Fruit fly (Drosophila melanogaster) ovary, adult (tissue): ENCODE data around the gene InR.
A peak's percentile ranks its signal among the peaks of the same experiment; 100 is the strongest.

ENCODE experiments used
- CG17801 ChIP-seq: fragments of 200-800 bp; optimal IDR thresholded peaks from 2 replicates; lab custom pipeline; 2019; ENCODE audit warnings: missing biosample characterization, mild to moderate bottlenecking, missing genetic modification characterization, moderate library complexity; ENCODE audit not compliant: partially characterized antibody

InR gene

dm6 chr3R:21624352-21624954 is 5.3 kb upstream of the InR start:
- no peak for TF ChIP-seq CG17801

dm6 chr3R:21621448-21621847 is 2.3 kb upstream of the InR start:
- no peak for TF ChIP-seq CG17801

- no peak for TF ChIP-seq CG17801
Measured at dm6 chr3R:21619745-21620144, 624 bp upstream of the InR start.

DNA sequence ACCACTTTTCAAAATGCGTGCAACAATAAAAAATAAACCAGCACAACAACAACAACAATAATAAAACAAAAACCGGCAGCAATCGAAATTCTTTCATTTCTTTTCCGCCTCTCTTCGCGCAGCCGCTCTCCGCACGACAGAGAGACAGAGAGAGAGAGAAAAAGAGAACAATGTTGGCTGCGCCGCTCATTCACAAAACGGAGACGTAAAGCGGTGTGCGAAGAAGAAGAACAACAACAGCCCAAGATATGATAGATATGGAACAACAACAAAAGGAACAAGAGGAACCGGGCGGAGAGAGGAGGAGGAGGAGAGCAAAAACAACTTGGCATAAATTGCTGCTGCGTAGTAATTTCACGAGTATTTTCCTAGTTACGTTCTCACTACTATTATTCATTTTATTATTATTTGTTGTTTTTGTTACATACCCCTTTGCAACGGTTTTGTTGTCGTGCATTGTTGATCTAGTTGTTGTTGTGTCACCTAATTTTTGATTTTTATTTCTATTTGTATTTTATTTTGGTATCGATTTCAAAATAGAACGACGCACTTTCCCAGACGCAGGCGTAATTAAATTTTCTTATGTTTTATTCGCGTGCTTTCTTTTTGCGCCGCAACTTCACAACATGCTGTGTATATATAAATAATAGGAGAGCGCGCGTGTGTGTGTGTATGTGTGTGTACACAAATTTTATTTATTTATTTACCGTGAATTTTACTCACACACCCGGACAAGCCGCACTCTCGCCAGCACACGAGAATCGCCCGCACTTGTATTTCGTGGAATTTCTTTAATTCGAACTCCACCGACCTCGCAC is 613 bp downstream of the InR start:
- TF ChIP-seq CG17801 = peak; percentile 31

DNA sequence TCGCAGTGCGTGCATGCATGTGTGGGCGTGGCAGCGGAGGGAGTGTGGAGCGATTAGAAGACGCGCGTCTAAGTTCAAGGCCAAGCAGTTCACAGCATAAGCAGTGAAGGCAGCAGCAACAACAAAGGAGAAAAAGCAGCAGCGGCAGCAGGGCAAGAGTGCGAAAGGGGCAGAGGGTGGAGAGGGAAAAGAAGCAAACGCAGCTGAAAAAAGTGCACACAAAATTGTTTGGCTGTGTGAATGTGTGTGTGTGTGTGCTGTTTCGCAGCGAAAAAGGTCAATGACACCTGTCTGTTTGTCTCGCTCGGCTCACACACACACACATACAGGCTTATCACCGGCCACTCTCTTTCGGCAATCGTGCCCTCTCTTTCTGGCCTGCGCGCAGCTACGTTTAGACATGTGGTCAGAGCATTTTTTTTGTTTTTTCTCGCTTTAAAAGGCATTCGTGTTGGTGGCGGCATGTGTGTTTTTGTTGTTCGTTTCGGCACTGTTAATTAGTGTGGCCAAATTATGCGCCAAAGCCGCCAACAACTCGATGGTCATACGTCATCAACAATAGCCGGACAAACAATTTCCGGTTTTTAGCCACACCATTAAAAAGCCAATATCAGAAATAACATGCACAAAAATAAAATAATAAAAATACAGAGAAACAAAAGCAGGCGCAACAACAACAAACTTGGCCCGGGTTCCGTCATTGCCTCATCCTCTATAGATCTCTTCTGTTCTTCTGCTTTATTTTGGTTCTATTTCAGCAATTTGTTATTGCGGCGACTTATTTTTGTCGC is 2.9 kb downstream of the InR start:
- peak; percentile 33 for TF ChIP-seq CG17801

DNA sequence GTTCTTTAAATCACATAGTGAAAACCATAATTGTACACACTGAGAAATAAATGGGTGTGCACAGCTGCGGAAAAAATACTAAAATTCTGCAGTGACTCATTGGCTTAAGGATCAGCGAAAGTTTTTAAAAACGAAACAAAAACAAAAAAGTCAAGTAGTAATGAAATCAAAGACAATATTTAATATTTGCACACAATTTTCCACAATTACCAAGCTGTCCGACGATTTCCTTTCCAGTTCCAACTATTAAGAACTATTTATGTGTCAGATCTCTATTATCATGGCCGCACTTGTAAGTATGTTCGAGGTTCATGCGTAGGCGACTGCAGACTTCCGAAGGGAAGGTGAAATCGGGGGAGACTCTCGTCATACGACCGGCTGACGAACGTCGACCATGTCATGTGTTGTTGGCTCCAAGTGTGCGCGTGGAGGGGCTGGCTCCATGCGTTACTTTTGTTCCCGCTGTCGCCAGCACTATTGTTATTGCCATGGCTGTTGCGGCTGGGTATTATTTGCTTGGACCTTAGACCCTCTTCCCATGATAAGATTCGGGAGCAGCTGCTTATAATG is 4.2 kb downstream of the InR start:
- no peak for TF ChIP-seq CG17801

dm6 chr3R:21613322-21613807 is 5.8 kb downstream of the InR start:
- TF ChIP-seq CG17801 = peak; percentile 80

- TF ChIP-seq CG17801 = no peak
Measured at dm6 chr3R:21612902-21613301, 6.2 kb downstream of the InR start.

DNA sequence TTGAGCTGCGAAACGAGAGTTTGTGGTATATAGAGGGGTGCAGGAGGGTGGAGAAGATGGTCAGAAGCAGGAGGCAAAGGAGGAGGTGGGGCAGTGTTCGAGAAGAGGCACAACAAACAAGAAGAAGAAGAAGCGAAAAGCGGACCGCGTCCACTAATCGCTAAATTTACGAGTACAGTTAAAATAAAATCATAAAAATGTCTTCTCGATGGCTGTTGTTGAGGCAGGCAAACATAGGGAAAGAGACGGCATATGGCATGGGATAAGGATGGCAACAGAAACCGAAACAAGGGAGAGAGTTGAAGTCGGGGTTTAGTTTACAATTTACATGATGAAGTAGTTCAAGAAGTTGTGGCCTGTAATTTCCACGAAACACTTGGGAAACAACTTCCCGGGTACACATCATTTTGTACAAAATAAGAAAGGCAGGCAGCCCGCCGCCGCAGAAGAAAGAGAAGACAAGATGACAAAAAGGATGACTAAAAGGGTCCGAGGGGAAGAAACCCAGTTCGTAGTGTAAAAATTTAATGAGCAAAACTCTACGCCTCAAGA is 7.4 kb downstream of the InR start:
- TF ChIP-seq CG17801 = no peak

DNA sequence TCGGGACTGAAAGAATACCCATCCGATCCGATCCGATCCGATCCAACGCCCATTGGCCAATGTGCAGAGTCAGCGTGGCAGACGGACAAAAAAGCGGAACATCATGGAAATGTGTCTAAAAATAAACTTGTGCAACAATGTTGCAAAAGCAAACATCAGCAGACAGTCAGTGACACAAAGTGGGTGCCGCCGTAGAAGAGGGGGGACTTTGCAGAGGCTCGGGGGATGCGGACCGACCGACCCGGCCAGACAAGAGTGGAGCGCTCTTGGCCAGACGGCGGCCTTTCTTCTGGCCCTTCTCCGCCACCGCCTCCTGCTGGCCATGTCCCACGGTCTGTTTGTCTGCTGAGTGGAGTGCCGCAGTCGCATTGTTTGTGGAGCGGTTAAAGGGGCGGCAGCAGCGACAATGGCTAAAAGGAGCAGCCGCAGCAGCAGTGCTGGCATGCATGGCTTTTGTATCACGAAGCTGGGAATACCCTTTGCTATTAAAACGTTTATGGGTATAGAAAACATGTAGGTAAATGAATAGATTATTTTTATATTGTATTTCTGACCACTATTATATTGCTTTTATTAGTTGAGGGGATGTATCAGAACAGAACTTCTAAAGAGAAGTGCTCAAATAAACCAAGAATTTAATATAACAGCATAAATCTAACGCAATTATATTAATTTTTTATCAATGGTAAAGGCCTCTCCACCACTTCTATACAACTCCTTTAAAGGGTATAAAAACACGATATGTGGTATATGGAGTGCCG is 10.7 kb downstream of the InR start:
- TF ChIP-seq CG17801 = no peak

- TF ChIP-seq CG17801 = peak; percentile 12
Measured at dm6 chr3R:21606221-21607099, 12.7 kb downstream of the InR start.

- TF ChIP-seq CG17801 = peak; percentile 87
Measured at dm6 chr3R:21605291-21605898, 13.7 kb downstream of the InR start.

DNA sequence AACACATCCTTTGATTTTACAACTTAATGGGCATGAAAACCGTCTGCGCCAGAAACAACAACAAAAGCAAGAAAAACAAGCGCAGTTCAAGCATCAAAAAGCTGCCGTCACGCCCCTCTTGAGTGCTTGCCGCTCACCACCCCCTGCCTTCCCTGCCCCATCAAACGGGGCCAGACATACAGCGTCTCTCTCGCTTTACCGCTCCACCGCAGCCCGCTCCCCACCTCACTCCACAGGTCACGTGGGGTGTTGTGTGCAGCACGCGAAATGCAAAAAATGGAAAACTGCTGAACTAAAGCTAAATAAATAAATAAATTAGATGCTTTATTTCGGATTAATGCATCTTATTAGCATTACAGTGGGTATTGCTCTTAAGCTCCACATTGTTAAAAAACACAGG is 14.6 kb downstream of the InR start:
- no peak for TF ChIP-seq CG17801

DNA sequence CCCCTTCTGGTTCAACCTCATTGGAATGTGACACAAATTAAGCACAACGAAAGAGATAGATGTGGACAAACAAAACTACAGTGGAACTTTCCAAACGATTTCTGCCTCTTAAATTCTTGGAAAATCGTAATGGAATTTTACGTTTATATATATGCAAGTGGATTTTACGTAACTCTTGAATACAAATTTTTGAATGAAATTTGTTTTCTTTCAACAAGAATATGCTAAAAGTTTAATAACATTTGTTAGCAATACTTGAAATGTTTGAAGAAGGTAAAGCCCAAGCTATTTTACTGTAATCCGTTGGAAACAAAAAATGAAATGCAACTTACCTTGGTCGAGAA is 16.5 kb downstream of the InR start:
- no peak for TF ChIP-seq CG17801
